Worm (Caenorhabditis elegans) whole organism, young adult: Measurements from ENCODE around the gene Y69A2AR.19.

Experiments used
- aptf-3 ChIP-seq: fragments of 200-800 bp; sonication (Bioruptor generic); IDR thresholded peaks from 2 replicates; pipeline ENCODE4 v1.3.6; 2022; ENCODE audit warnings: missing genetic modification characterization, missing compliant biosample characterization
- nfya-1 ChIP-seq: sonication (generic microtip); optimal IDR thresholded peaks from 2 replicates; lab custom pipeline; 2017; ENCODE audit warnings: antibody characterized with exemption, missing compliant biosample characterization, missing genetic modification characterization, borderline replicate concordance; ENCODE audit not compliant: insufficient read depth
- pbrm-1 ChIP-seq: fragments of 200-800 bp; sonication (Bioruptor generic); IDR thresholded peaks from 2 replicates; pipeline ENCODE4 v1.3.6; 2022; ENCODE audit warnings: missing genetic modification reagents, missing genetic modification characterization, missing compliant biosample characterization

ce11 chrIV:2497615-2498183 lies 9.1 kb downstream of the Y69A2AR.19 start, which contains the start of gene Y69A2AR.16:
- TF ChIP-seq nfya-1 (no peak), pbrm-1 (GFP tag; lab: Robert Waterston, UW) (peak; percentile 12; the same call in 1 of the 2 replicates), aptf-3 (GFP tag; lab: Robert Waterston, UW) (no peak)
